Fruit fly (Drosophila melanogaster) whole organism, embryonic: Measurements from ENCODE around the gene CG33679.

Experiments used
- Abd-B ChIP-seq: fragments of 200-800 bp; sonication (Bioruptor generic); optimal IDR thresholded peaks from 2 replicates; lab custom pipeline; 2018; ENCODE audit warnings: missing biosample characterization, mild to moderate bottlenecking, missing genetic modification characterization, moderate library complexity
- Antp ChIP-seq: fragments of 200-800 bp; sonication (Bioruptor generic); optimal IDR thresholded peaks from 3 replicates; lab custom pipeline; 2016; ENCODE audit warnings: missing biosample characterization, missing genetic modification characterization
- Bgb ChIP-seq: fragments of 200-800 bp; sonication (Bioruptor generic); IDR thresholded peaks from 2 replicates; pipeline ENCODE4 v1.3.6; 2022; ENCODE audit warnings: missing biosample characterization, missing genetic modification characterization; ENCODE audit not compliant: partially characterized antibody
- BtbVII ChIP-seq: fragments of 200-800 bp; sonication (Bioruptor generic); optimal IDR thresholded peaks from 3 replicates; lab custom pipeline; 2017; ENCODE audit warnings: missing biosample characterization, mild to moderate bottlenecking, missing genetic modification characterization
- CG10321 ChIP-seq: fragments of 200-800 bp; sonication (Bioruptor generic); IDR thresholded peaks from 2 replicates; pipeline ENCODE4 v1.3.6; 2022; ENCODE audit warnings: missing biosample characterization, missing genetic modification characterization
- CG11723 ChIP-seq: fragments of 200-800 bp; sonication (Bioruptor generic); optimal IDR thresholded peaks from 2 replicates; lab custom pipeline; 2017; ENCODE audit warnings: missing biosample characterization, mild to moderate bottlenecking, missing genetic modification characterization
- CG1233 ChIP-seq: fragments of 200-800 bp; sonication (Bioruptor generic); optimal IDR thresholded peaks from 4 replicates; lab custom pipeline; 2018; ENCODE audit warnings: missing biosample characterization, mild to moderate bottlenecking, missing genetic modification characterization
- CG13296 ChIP-seq: fragments of 200-800 bp; sonication (Bioruptor generic); optimal IDR thresholded peaks from 3 replicates; lab custom pipeline; 2018; ENCODE audit warnings: missing biosample characterization, mild to moderate bottlenecking, missing genetic modification characterization
- CG13775 ChIP-seq: fragments of 200-800 bp; sonication (Bioruptor generic); optimal IDR thresholded peaks from 3 replicates; lab custom pipeline; 2017; ENCODE audit warnings: missing biosample characterization, mild to moderate bottlenecking, missing genetic modification characterization
- CG15479 ChIP-seq: fragments of 200-800 bp; sonication (Bioruptor generic); optimal IDR thresholded peaks from 3 replicates; lab custom pipeline; 2019; ENCODE audit warnings: missing biosample characterization, mild to moderate bottlenecking, missing genetic modification characterization, moderate library complexity
- CG1602 ChIP-seq: fragments of 200-800 bp; sonication (Bioruptor generic); optimal IDR thresholded peaks from 3 replicates; lab custom pipeline; 2016; ENCODE audit warnings: missing biosample characterization, missing genetic modification characterization
- CG1832 ChIP-seq: fragments of 200-800 bp; sonication (Bioruptor generic); optimal IDR thresholded peaks from 2 replicates; lab custom pipeline; 2017; ENCODE audit warnings: missing biosample characterization, mild to moderate bottlenecking, missing genetic modification characterization, inconsistent platforms
- CG18476 ChIP-seq: fragments of 200-800 bp; sonication (Bioruptor generic); optimal IDR thresholded peaks from 2 replicates; lab custom pipeline; 2016; ENCODE audit warnings: missing biosample characterization, mild to moderate bottlenecking, missing genetic modification characterization
- CG3281 ChIP-seq: fragments of 200-800 bp; sonication (Bioruptor generic); optimal IDR thresholded peaks from 3 replicates; lab custom pipeline; 2017; ENCODE audit warnings: missing biosample characterization, mild to moderate bottlenecking, missing genetic modification characterization
- CG3726 ChIP-seq: fragments of 200-800 bp; sonication (Bioruptor generic); IDR thresholded peaks from 3 replicates; pipeline ENCODE4, ENCODE4 v1.3.6; 2022; ENCODE audit warnings: missing biosample characterization, missing genetic modification characterization
- CG4282 ChIP-seq: fragments of 200-800 bp; sonication (Bioruptor generic); optimal IDR thresholded peaks from 2 replicates; lab custom pipeline; 2016; ENCODE audit warnings: missing biosample characterization, missing genetic modification characterization
- CG6272 ChIP-seq: fragments of 200-800 bp; sonication (Bioruptor generic); IDR thresholded peaks from 2 replicates; pipeline ENCODE4 v1.3.6; 2022; ENCODE audit warnings: missing biosample characterization, missing genetic modification characterization
- CG7357 ChIP-seq: fragments of 200-800 bp; sonication (Bioruptor generic); IDR thresholded peaks from 3 replicates; pipeline ENCODE4 v1.3.6; 2022; ENCODE audit warnings: missing biosample characterization, missing genetic modification characterization
- Chrac-16 ChIP-seq: fragments of 200-800 bp; sonication (Bioruptor generic); optimal IDR thresholded peaks from 3 replicates; lab custom pipeline; 2016; ENCODE audit warnings: missing biosample characterization, missing genetic modification characterization
- Dek ChIP-seq: fragments of 200-800 bp; sonication (Bioruptor generic); optimal IDR thresholded peaks from 3 replicates; lab custom pipeline; 2019; ENCODE audit warnings: missing biosample characterization, mild to moderate bottlenecking, missing genetic modification characterization, moderate library complexity
- Ets65A ChIP-seq: fragments of 200-800 bp; sonication (Bioruptor generic); peaks from one replicate; lab custom pipeline; 2016; ENCODE audit warnings: missing biosample characterization, missing genetic modification characterization
- HLH3B ChIP-seq: fragments of 200-800 bp; sonication (Bioruptor generic); IDR thresholded peaks from 2 replicates; pipeline ENCODE4 v1.3.6; 2022; ENCODE audit warnings: missing biosample characterization, missing genetic modification characterization
- Hand ChIP-seq: fragments of 200-800 bp; sonication (Bioruptor generic); optimal IDR thresholded peaks from 2 replicates; lab custom pipeline; 2017; ENCODE audit warnings: mild to moderate bottlenecking, missing biosample characterization, missing genetic modification reagents, missing genetic modification characterization
- Hr51 ChIP-seq, 2 experiments: fragments of 200-800 bp; sonication (Bioruptor generic); optimal IDR thresholded peaks; 2 replicates in 1 of 2; 3 replicates in 1 of 2; lab custom pipeline; 2016 to 2018; ENCODE audit warnings: missing biosample characterization in 2 of 2, missing genetic modification characterization in 2 of 2, mild to moderate bottlenecking in 1 of 2, moderate library complexity in 1 of 2
- Jarid2 ChIP-seq: fragments of 200-800 bp; sonication (Bioruptor generic); optimal IDR thresholded peaks from 3 replicates; lab custom pipeline; 2017; ENCODE audit warnings: mild to moderate bottlenecking, missing biosample characterization, missing genetic modification reagents, missing genetic modification characterization
- Kr ChIP-seq: fragments of 200-800 bp; sonication (Bioruptor generic); optimal IDR thresholded peaks from 2 replicates; lab custom pipeline; 2017; ENCODE audit warnings: missing biosample characterization, mild to moderate bottlenecking, missing genetic modification characterization
- NK7.1 ChIP-seq: fragments of 200-800 bp; sonication (Bioruptor generic); optimal IDR thresholded peaks from 3 replicates; lab custom pipeline; 2016; ENCODE audit warnings: missing biosample characterization, missing genetic modification characterization
- Trl ChIP-seq, 3 experiments: fragments of >200 bp in 2 of 3; fragments of 200-800 bp in 1 of 3; sonication (Bioruptor generic) in 1 of 3; optimal IDR thresholded peaks; 2 replicates in 1 of 3; 3 replicates in 2 of 3; lab custom pipeline; 2016 to 2017; ENCODE audit warnings: missing biosample characterization in 1 of 3, missing genetic modification characterization in 1 of 3
- abd-A ChIP-seq: fragments of 200-800 bp; sonication (Bioruptor generic); optimal IDR thresholded peaks from 3 replicates; lab custom pipeline; 2019; ENCODE audit warnings: missing biosample characterization, mild to moderate bottlenecking, missing genetic modification characterization, moderate library complexity
- amos ChIP-seq: fragments of 200-800 bp; sonication (Bioruptor generic); IDR thresholded peaks from 2 replicates; pipeline ENCODE4 v1.3.6; 2022; ENCODE audit warnings: missing biosample characterization, missing genetic modification characterization; ENCODE audit not compliant: partially characterized antibody
- btn ChIP-seq: fragments of 200-800 bp; sonication (Bioruptor generic); optimal IDR thresholded peaks from 2 replicates; lab custom pipeline; 2016; ENCODE audit warnings: missing biosample characterization, missing genetic modification characterization
- cad ChIP-seq: fragments of >200 bp; optimal IDR thresholded peaks from 2 replicates; lab custom pipeline; 2017; ENCODE audit warnings: missing biosample characterization, missing genetic modification characterization
- cas ChIP-seq: fragments of 200-800 bp; sonication (Bioruptor generic); IDR thresholded peaks from 2 replicates; pipeline ENCODE4 v1.3.6; 2022; ENCODE audit warnings: missing biosample characterization, missing genetic modification characterization
- caup ChIP-seq: fragments of 200-800 bp; sonication (Bioruptor generic); optimal IDR thresholded peaks from 3 replicates; lab custom pipeline; 2017; ENCODE audit warnings: missing biosample characterization, mild to moderate bottlenecking, missing genetic modification characterization, moderate library complexity; ENCODE audit not compliant: severe bottlenecking
- cg ChIP-seq: fragments of 200-800 bp; sonication (Bioruptor generic); optimal IDR thresholded peaks from 3 replicates; lab custom pipeline; 2019; ENCODE audit warnings: missing biosample characterization, mild to moderate bottlenecking, missing genetic modification characterization, moderate library complexity
- emc ChIP-seq: fragments of 200-800 bp; sonication (Bioruptor generic); optimal IDR thresholded peaks from 2 replicates; lab custom pipeline; 2016; ENCODE audit warnings: missing biosample characterization, missing genetic modification characterization
- gem ChIP-seq: fragments of 200-800 bp; sonication (Bioruptor generic); optimal IDR thresholded peaks from 2 replicates; lab custom pipeline; 2019; ENCODE audit warnings: missing biosample characterization, mild to moderate bottlenecking, missing genetic modification characterization, moderate library complexity
- gfzf ChIP-seq: fragments of 200-800 bp; sonication (Bioruptor generic); optimal IDR thresholded peaks from 2 replicates; lab custom pipeline; 2016; ENCODE audit warnings: missing biosample characterization, mild to moderate bottlenecking, missing genetic modification characterization, moderate library complexity
- her ChIP-seq: fragments of 200-800 bp; sonication (Bioruptor generic); optimal IDR thresholded peaks from 2 replicates; lab custom pipeline; 2016; ENCODE audit warnings: missing biosample characterization, missing genetic modification characterization
- kah ChIP-seq: fragments of 200-800 bp; sonication (Bioruptor generic); optimal IDR thresholded peaks from 2 replicates; lab custom pipeline; 2018; ENCODE audit warnings: missing biosample characterization, mild to moderate bottlenecking, missing genetic modification characterization
- maf-S ChIP-seq: fragments of 200-800 bp; sonication (Bioruptor generic); optimal IDR thresholded peaks from 2 replicates; lab custom pipeline; 2016; ENCODE audit warnings: missing biosample characterization, missing genetic modification characterization
- prd ChIP-seq, 3 experiments: fragments of >200 bp in 2 of 3; fragments of 200-800 bp in 1 of 3; sonication (Bioruptor generic) in 1 of 3; optimal IDR thresholded peaks in 2 of 3; IDR thresholded peaks in 1 of 3; 2 replicates in 2 of 3; 3 replicates in 1 of 3; pipeline versions ENCODE4 v1.3.6 to Lab custom; 2017 to 2022; ENCODE audit warnings: missing biosample characterization in 1 of 3, missing genetic modification characterization in 1 of 3
- row ChIP-seq: fragments of 200-800 bp; sonication (Bioruptor generic); IDR thresholded peaks from 3 replicates; pipeline ENCODE4 v1.3.6; 2022; ENCODE audit warnings: missing biosample characterization, missing genetic modification characterization
- run ChIP-seq: fragments of 200-800 bp; sonication (Bioruptor generic); optimal IDR thresholded peaks from 3 replicates; lab custom pipeline; 2018; ENCODE audit warnings: missing biosample characterization, mild to moderate bottlenecking, missing genetic modification characterization
- sqz ChIP-seq: fragments of 200-800 bp; sonication (Bioruptor generic); optimal IDR thresholded peaks from 3 replicates; lab custom pipeline; 2018; ENCODE audit warnings: missing biosample characterization, mild to moderate bottlenecking, missing genetic modification characterization
- tap ChIP-seq: fragments of 200-800 bp; optimal IDR thresholded peaks from 3 replicates; lab custom pipeline; 2019; ENCODE audit warnings: missing biosample characterization, mild to moderate bottlenecking, missing genetic modification characterization, moderate library complexity
- tll ChIP-seq, 2 experiments: fragments of 200-800 bp in 1 of 2; fragments of >200 bp in 1 of 2; sonication (Bioruptor generic) in 1 of 2; optimal IDR thresholded peaks; 2 replicates each; lab custom pipeline; 2017 to 2019; ENCODE audit warnings: missing biosample characterization in 2 of 2, missing genetic modification characterization in 2 of 2, mild to moderate bottlenecking in 1 of 2, moderate library complexity in 1 of 2
- ttk ChIP-seq: fragments of 200-800 bp; sonication (Bioruptor generic); IDR thresholded peaks from 2 replicates; pipeline ENCODE4 v2.1.2; 2022; ENCODE audit warnings: missing biosample characterization, missing genetic modification characterization
- vvl ChIP-seq: fragments of 200-800 bp; sonication (Bioruptor generic); IDR thresholded peaks from 2 replicates; pipeline ENCODE4 v1.3.6; 2022; ENCODE audit warnings: missing biosample characterization, missing genetic modification characterization

CG33679 gene

dm6 chr2L:15011779-15012178 is 46.3 kb upstream of the CG33679 start (continued):
- no peak for TF ChIP-seq CG3281 (GFP tag; lab: Kevin White, UChicago)
- TF ChIP-seq Hr51 (GFP tag; optimal IDR thresholded peaks at IDR 0.05; lab: Kevin White, UChicago) = peak in 1 of 2 experiments; percentile 39
- no peak for TF ChIP-seq Jarid2
- no peak for TF ChIP-seq kah
- TF ChIP-seq CG1233 (GFP tag; lab: Kevin White, UChicago) = no peak
- TF ChIP-seq Ets65A = no peak
- TF ChIP-seq abd-A (tag; lab: Kevin White, UChicago) = peak; percentile 67
- TF ChIP-seq CG18476 (GFP tag; lab: Kevin White, UChicago) = peak; percentile 2
- no peak for TF ChIP-seq her (GFP tag; lab: Kevin White, UChicago)
- peak; percentile 22; the same call in 1 of the 2 replicates for TF ChIP-seq amos
- TF ChIP-seq tap (tag; lab: Kevin White, UChicago) = no peak
- no peak for TF ChIP-seq gem (tag; lab: Kevin White, UChicago)
- no peak for TF ChIP-seq row (GFP tag; lab: Robert Waterston, UW)
- peak; percentile 31; the same call in 1 of the 2 replicates for TF ChIP-seq Bgb (GFP tag; lab: Robert Waterston, UW)
- no peak for TF ChIP-seq CG13296 (GFP tag; lab: Kevin White, UChicago)
- TF ChIP-seq, all 482 proteins: peak for 11

dm6 chr2L:15013523-15013922 is 44.6 kb upstream of the CG33679 start:
- TF ChIP-seq btn (GFP tag; lab: Kevin White, UChicago) (no peak), CG10321 (GFP tag; lab: Robert Waterston, UW) (0 out of 2 replicates have a peak, but pooled peaks have one; percentile 28), cg (GFP tag; lab: Kevin White, UChicago) (peak; percentile 47), sqz (GFP tag; lab: Kevin White, UChicago) (no peak), Trl (optimal IDR thresholded peaks at IDR 0.05; lab: Kevin White, UChicago) (peak; percentile 44 to 67), Trl (GFP tag; optimal IDR thresholded peaks at IDR 0.05; lab: Kevin White, UChicago) (no peak), emc (GFP tag; lab: Kevin White, UChicago) (no peak), prd (optimal IDR thresholded peaks at IDR 0.05; lab: Kevin White, UChicago) (no peak), prd (GFP tag; IDR thresholded peaks at IDR 0.05; lab: Robert Waterston, UW) (0 out of 3 replicates have a peak, but pooled peaks have one; percentile 23), Kr (GFP tag; lab: Kevin White, UChicago) (no peak), caup (no peak), cas (GFP tag; lab: Robert Waterston, UW) (no peak), CG1832 (peak; percentile 10), CG13775 (GFP tag; lab: Kevin White, UChicago) (no peak), HLH3B (no peak), CG11723 (GFP tag; lab: Kevin White, UChicago) (no peak), BtbVII (GFP tag; lab: Kevin White, UChicago) (no peak), cad (GFP tag; lab: Kevin White, UChicago) (peak; percentile 80), tll (GFP tag; optimal IDR thresholded peaks at IDR 0.05; lab: Kevin White, UChicago) (peak in 1 of 2 experiments; percentile 83), Dek (tag; lab: Kevin White, UChicago) (no peak), Abd-B (no peak), gfzf (GFP tag; lab: Kevin White, UChicago) (no peak), CG3726 (GFP tag; lab: Robert Waterston, UW) (no peak), Hand (no peak), vvl (GFP tag; lab: Robert Waterston, UW) (no peak), CG7357 (GFP tag; lab: Robert Waterston, UW) (no peak), run (no peak), CG6272 (GFP tag; lab: Robert Waterston, UW) (no peak), Antp (no peak), CG4282 (GFP tag; lab: Kevin White, UChicago) (no peak), ttk (GFP tag; lab: Robert Waterston, UW) (no peak), NK7.1 (no peak), CG15479 (GFP tag; lab: Kevin White, UChicago) (peak; percentile 55), CG1602 (no peak), Chrac-16 (GFP tag; lab: Kevin White, UChicago) (no peak), maf-S (no peak)
